Worm (Caenorhabditis elegans) whole organism, L4 larva: Measurements from ENCODE around the gene flor-1.

Source experiments
- D1046.2 ChIP-seq: fragments of 200-800 bp; sonication (Bioruptor generic); IDR thresholded peaks from 2 replicates; pipeline ENCODE4 v1.3.6; 2022; ENCODE audit warnings: missing genetic modification characterization, missing compliant biosample characterization
- F37D6.2 ChIP-seq: sonication (generic microtip); optimal IDR thresholded peaks from 2 replicates; lab custom pipeline; 2016; ENCODE audit warnings: mild to moderate bottlenecking, missing genetic modification characterization, missing compliant biosample characterization
- F49E8.2 ChIP-seq: sonication (generic microtip); optimal IDR thresholded peaks from 2 replicates; lab custom pipeline; 2016; ENCODE audit warnings: missing compliant biosample characterization, mild to moderate bottlenecking, missing genetic modification characterization, borderline replicate concordance
- Y48G9A.11 ChIP-seq: fragments of 200-800 bp; sonication (Bioruptor generic); IDR thresholded peaks from 2 replicates; pipeline ENCODE4 v1.3.6; 2022; ENCODE audit warnings: missing genetic modification reagents, missing genetic modification characterization, missing compliant biosample characterization
- Y75B8A.6 ChIP-seq: fragments of 200-800 bp; sonication (Bioruptor generic); IDR thresholded peaks from 2 replicates; pipeline ENCODE4 v1.3.6; 2022; ENCODE audit warnings: missing genetic modification reagents, missing genetic modification characterization, missing compliant biosample characterization
- ZK337.2 ChIP-seq: fragments of 200-800 bp; sonication (Bioruptor generic); IDR thresholded peaks from 2 replicates; pipeline ENCODE4 v1.3.6; 2022; ENCODE audit warnings: missing genetic modification reagents, missing genetic modification characterization, missing compliant biosample characterization
- aha-1 ChIP-seq: fragments of 150-350 bp; peaks from one replicate; lab custom pipeline; 2014; ENCODE audit warnings: missing biosample characterization, missing genetic modification characterization
- aly-2 ChIP-seq: sonication (generic microtip); optimal IDR thresholded peaks from 2 replicates; lab custom pipeline; 2018; ENCODE audit warnings: missing biosample characterization, missing genetic modification characterization
- attf-4 ChIP-seq: sonication (generic microtip); optimal IDR thresholded peaks from 3 replicates; lab custom pipeline; 2017; ENCODE audit warnings: missing biosample characterization, missing genetic modification characterization
- ceh-28 ChIP-seq: fragments of 150-350 bp; optimal IDR thresholded peaks from 2 replicates; lab custom pipeline; 2014; ENCODE audit warnings: missing biosample characterization, missing genetic modification reagents, missing genetic modification characterization
- ceh-62 ChIP-seq: sonication (generic microtip); optimal IDR thresholded peaks from 2 replicates; lab custom pipeline; 2017; ENCODE audit warnings: missing biosample characterization, missing genetic modification characterization
- cey-2 ChIP-seq: sonication (generic microtip); optimal IDR thresholded peaks from 3 replicates; lab custom pipeline; 2017; ENCODE audit warnings: missing genetic modification characterization, mild to moderate bottlenecking, missing compliant biosample characterization, antibody characterized with exemption, borderline replicate concordance; ENCODE audit not compliant: insufficient read depth
- ctbp-1 ChIP-seq: fragments of 200-800 bp; sonication (Bioruptor generic); IDR thresholded peaks from 2 replicates; pipeline ENCODE4 v1.3.6; 2022; ENCODE audit warnings: missing genetic modification reagents, missing genetic modification characterization, missing compliant biosample characterization
- daf-19 ChIP-seq: fragments of 200-800 bp; sonication (Bioruptor generic); conservative IDR thresholded peaks from 2 replicates; pipeline ENCODE4 v1.3.6; 2022; ENCODE audit warnings: missing genetic modification characterization, missing compliant biosample characterization
- daf-8 ChIP-seq: fragments of 200-800 bp; sonication (Bioruptor generic); IDR thresholded peaks from 2 replicates; pipeline ENCODE4 v1.3.6; 2022; ENCODE audit warnings: missing genetic modification characterization, missing compliant biosample characterization
- dmd-8 ChIP-seq: fragments of 200-800 bp; sonication (Bioruptor generic); IDR thresholded peaks from 2 replicates; pipeline ENCODE4 v1.3.6; 2022; ENCODE audit warnings: missing genetic modification characterization, missing compliant biosample characterization
- dmd-9 ChIP-seq: fragments of 200-800 bp; sonication (Bioruptor generic); IDR thresholded peaks from 2 replicates; pipeline ENCODE4 v1.3.6; 2022; ENCODE audit warnings: missing genetic modification reagents, missing genetic modification characterization, missing compliant biosample characterization
- duxl-1 ChIP-seq: sonication (generic microtip); optimal IDR thresholded peaks from 2 replicates; lab custom pipeline; 2016; ENCODE audit warnings: mild to moderate bottlenecking, missing genetic modification characterization, moderate library complexity, missing compliant biosample characterization; ENCODE audit not compliant: poor library complexity
- dve-1 ChIP-seq: sonication (generic microtip); optimal IDR thresholded peaks from 2 replicates; lab custom pipeline; 2017; ENCODE audit warnings: antibody characterized with exemption, mild to moderate bottlenecking, missing genetic modification characterization, missing compliant biosample characterization; ENCODE audit not compliant: insufficient read depth
- hlh-11 ChIP-seq: fragments of 200-800 bp; sonication (Bioruptor generic); optimal IDR thresholded peaks from 2 replicates; lab custom pipeline; 2018; ENCODE audit warnings: mild to moderate bottlenecking, missing genetic modification characterization, missing compliant biosample characterization
- jun-1 ChIP-seq: fragments of 150-350 bp; optimal IDR thresholded peaks from 2 replicates; lab custom pipeline; 2014; ENCODE audit warnings: missing biosample characterization, missing genetic modification reagents, missing genetic modification characterization
- lin-13 ChIP-seq: fragments of 150-350 bp; optimal IDR thresholded peaks from 2 replicates; lab custom pipeline; 2014; ENCODE audit warnings: missing biosample characterization, missing genetic modification reagents, missing genetic modification characterization
- lin-15B ChIP-seq: fragments of 150-350 bp; sonication (generic microtip); optimal IDR thresholded peaks from 3 replicates; lab custom pipeline; 2014; ENCODE audit warnings: missing biosample characterization, missing genetic modification characterization
- lin-29 ChIP-seq: fragments of 200-800 bp; sonication (Bioruptor generic); IDR thresholded peaks from 2 replicates; pipeline ENCODE4 v1.3.6; 2022; ENCODE audit warnings: missing genetic modification reagents, missing genetic modification characterization, missing compliant biosample characterization
- lin-38 ChIP-seq: fragments of 200-800 bp; sonication (Bioruptor generic); IDR thresholded peaks from 2 replicates; pipeline ENCODE4 v1.3.6; 2022; ENCODE audit warnings: missing genetic modification reagents, missing genetic modification characterization, missing compliant biosample characterization
- lsy-2 ChIP-seq, 2 experiments: fragments of 150-350 bp in 1 of 2; sonication (generic microtip) in 1 of 2; optimal IDR thresholded peaks; 2 replicates each; lab custom pipeline; 2014 to 2017; ENCODE audit warnings: missing biosample characterization in 2 of 2, missing genetic modification characterization in 2 of 2
- mdl-1 ChIP-seq, 2 experiments: fragments of 150-350 bp in 1 of 2; sonication (generic microtip) in 1 of 2; optimal IDR thresholded peaks; 2 replicates each; lab custom pipeline; 2014 to 2017; ENCODE audit warnings: missing biosample characterization in 2 of 2, missing genetic modification characterization in 2 of 2
- mdt-29 ChIP-seq: fragments of 200-800 bp; sonication (Bioruptor generic); IDR thresholded peaks from 2 replicates; pipeline ENCODE4 v1.3.6; 2022; ENCODE audit warnings: missing genetic modification reagents, missing genetic modification characterization, missing compliant biosample characterization
- mep-1 ChIP-seq: fragments of 150-350 bp; sonication (generic microtip); optimal IDR thresholded peaks from 3 replicates; lab custom pipeline; 2014; ENCODE audit warnings: missing biosample characterization, missing genetic modification characterization
- mes-2 ChIP-seq: sonication (generic microtip); optimal IDR thresholded peaks from 2 replicates; lab custom pipeline; 2016; ENCODE audit warnings: missing genotype, mild to moderate bottlenecking, missing genetic modification characterization, missing compliant biosample characterization; ENCODE audit not compliant: poor library complexity, severe bottlenecking
- mxl-2 ChIP-seq: fragments of 200-800 bp; sonication (Bioruptor generic); conservative IDR thresholded peaks from 2 replicates; pipeline ENCODE4 v1.3.6; 2022; ENCODE audit warnings: missing genetic modification reagents, missing genetic modification characterization, missing compliant biosample characterization
- nhr-10 ChIP-seq: fragments of 150-350 bp; optimal IDR thresholded peaks from 2 replicates; lab custom pipeline; 2014; ENCODE audit warnings: missing biosample characterization, missing genetic modification characterization
- nhr-102 ChIP-seq: sonication (generic microtip); optimal IDR thresholded peaks from 2 replicates; lab custom pipeline; 2016; ENCODE audit warnings: mild to moderate bottlenecking, missing genetic modification characterization, moderate library complexity, missing compliant biosample characterization
- nhr-11 ChIP-seq: fragments of 150-350 bp; optimal IDR thresholded peaks from 2 replicates; lab custom pipeline; 2014; ENCODE audit warnings: missing biosample characterization, missing genetic modification characterization
- nhr-111 ChIP-seq: fragments of 200-800 bp; sonication (Bioruptor generic); optimal IDR thresholded peaks from 2 replicates; lab custom pipeline; 2018; ENCODE audit warnings: mild to moderate bottlenecking, missing genetic modification characterization, missing compliant biosample characterization
- nhr-237 ChIP-seq: sonication (generic microtip); optimal IDR thresholded peaks from 2 replicates; lab custom pipeline; 2017; ENCODE audit warnings: missing biosample characterization, missing genetic modification characterization
- nhr-25 ChIP-seq: sonication (generic microtip); optimal IDR thresholded peaks from 2 replicates; lab custom pipeline; 2017; ENCODE audit warnings: missing genetic modification characterization, mild to moderate bottlenecking, missing compliant biosample characterization, antibody characterized with exemption, moderate library complexity, borderline replicate concordance; ENCODE audit not compliant: insufficient read depth
- nhr-28 ChIP-seq: fragments of 150-350 bp; optimal IDR thresholded peaks from 2 replicates; lab custom pipeline; 2014; ENCODE audit warnings: missing biosample characterization, missing genetic modification characterization
- nhr-48 ChIP-seq: sonication (generic microtip); optimal IDR thresholded peaks from 2 replicates; lab custom pipeline; 2016; ENCODE audit warnings: mild to moderate bottlenecking, missing genetic modification characterization, missing compliant biosample characterization
- pha-4 ChIP-seq, 2 experiments: fragments of 150-350 bp in 1 of 2; fragments of 200-800 bp in 1 of 2; sonication (Bioruptor generic) in 1 of 2; IDR thresholded peaks in 1 of 2; optimal IDR thresholded peaks in 1 of 2; 2 replicates each; pipeline versions ENCODE4 v1.3.6 to Lab custom; 2014 to 2022; ENCODE audit warnings: missing genetic modification characterization in 2 of 2, missing genetic modification reagents in 2 of 2, missing biosample characterization in 1 of 2, missing compliant biosample characterization in 1 of 2
- pqm-1 ChIP-seq: sonication (generic microtip); optimal IDR thresholded peaks from 2 replicates; lab custom pipeline; 2017; ENCODE audit warnings: missing biosample characterization, missing genetic modification characterization
- rbr-2 ChIP-seq: sonication (generic microtip); optimal IDR thresholded peaks from 2 replicates; lab custom pipeline; 2016; ENCODE audit warnings: missing genotype, missing genetic modification characterization, missing compliant biosample characterization
- skn-1 ChIP-seq: fragments of 150-350 bp; optimal IDR thresholded peaks from 2 replicates; lab custom pipeline; 2014; ENCODE audit warnings: missing biosample characterization, missing genetic modification characterization
- snpc-1.2 ChIP-seq: fragments of 200-800 bp; sonication (Bioruptor generic); IDR thresholded peaks from 2 replicates; pipeline ENCODE4 v1.3.6; 2022; ENCODE audit warnings: missing genetic modification reagents, missing genetic modification characterization, missing compliant biosample characterization
- unc-39 ChIP-seq: sonication (generic microtip); optimal IDR thresholded peaks from 2 replicates; lab custom pipeline; 2017; ENCODE audit warnings: missing biosample characterization, missing genetic modification characterization
- unc-62 ChIP-seq, 3 experiments: fragments of 150-350 bp in 1 of 3; sonication (generic microtip); optimal IDR thresholded peaks in 2 of 3; peaks in 1 of 3; 1 replicate in 1 of 3; 2 replicates in 2 of 3; lab custom pipeline; 2014 to 2017; ENCODE audit warnings: missing biosample characterization in 3 of 3, missing genetic modification characterization in 3 of 3, missing genetic modification reagents in 3 of 3, missing genotype in 1 of 3
- vab-7 ChIP-seq: fragments of 200-800 bp; sonication (Bioruptor generic); IDR thresholded peaks from 2 replicates; pipeline ENCODE4 v1.3.6; 2022; ENCODE audit warnings: missing genetic modification reagents, missing genetic modification characterization, missing compliant biosample characterization
- ztf-7 ChIP-seq: fragments of 150-350 bp; optimal IDR thresholded peaks from 2 replicates; lab custom pipeline; 2014; ENCODE audit warnings: missing biosample characterization, missing genetic modification characterization

Gene flor-1

DNA sequence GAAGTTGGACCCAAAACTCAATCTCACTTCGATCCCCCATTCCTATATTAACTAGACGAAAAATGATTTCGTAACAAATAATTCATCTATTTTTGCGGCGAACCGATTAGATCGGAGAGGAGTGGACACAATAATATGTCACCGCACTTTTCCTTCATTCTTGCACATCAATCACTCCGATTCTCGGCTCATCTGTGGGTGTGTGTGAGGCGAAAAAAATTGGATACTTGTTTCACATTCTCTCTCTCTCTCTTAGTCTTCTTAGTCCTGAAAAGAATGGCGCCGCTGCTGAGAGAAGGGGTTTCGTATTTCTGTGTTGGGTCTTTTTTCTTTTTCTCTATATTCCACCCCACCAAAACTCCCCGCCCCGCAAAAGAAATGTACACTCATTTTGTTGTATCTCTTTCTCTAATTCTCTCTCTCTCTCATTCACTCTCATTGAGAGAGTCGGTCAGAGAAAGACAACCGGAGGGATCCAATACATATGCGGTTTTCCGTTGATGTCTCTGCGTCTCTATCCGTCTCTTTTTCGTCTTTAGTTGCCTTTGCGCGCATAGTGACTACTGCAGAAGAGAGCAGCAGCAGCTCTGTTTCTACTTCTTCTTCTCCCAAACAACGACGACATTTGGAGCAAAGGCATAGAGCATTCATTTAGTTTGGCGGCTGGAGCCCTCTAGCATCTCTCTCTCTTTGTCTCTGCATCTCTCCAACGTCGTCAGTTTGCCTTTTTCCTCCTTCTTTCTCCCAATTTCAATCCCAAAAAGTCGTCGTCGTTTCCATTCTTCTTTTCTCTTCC is 48.2 kb downstream of the flor-1 start, which contains the start of gene unc-76 (continued):
- TF ChIP-seq lin-29: no peak
- TF ChIP-seq nhr-102 (tag; lab: Kevin White, UChicago): no peak
- no peak for TF ChIP-seq mxl-2
- TF ChIP-seq cey-2 (tag; lab: Kevin White, UChicago): no peak
- no peak for TF ChIP-seq nhr-25 (tag; lab: Kevin White, UChicago)
- TF ChIP-seq mes-2 (tag; lab: Kevin White, UChicago): peak; percentile 48
- peak; percentile 92 for TF ChIP-seq rbr-2 (tag; lab: Kevin White, UChicago)
- no peak for TF ChIP-seq nhr-48 (tag; lab: Kevin White, UChicago)
- peak; percentile 90 for TF ChIP-seq mep-1 (tag; lab: Kevin White, UChicago)
- no peak for TF ChIP-seq F49E8.2 (tag; lab: Kevin White, UChicago)
- peak; percentile 2 to 31 for TF ChIP-seq mdl-1 (tag; optimal IDR thresholded peaks at IDR 0.05; lab: Kevin White, UChicago)
- TF ChIP-seq hlh-11 (tag; lab: Kevin White, UChicago): peak; percentile 68
- no peak for TF ChIP-seq ceh-62 (tag; lab: Kevin White, UChicago)
- TF ChIP-seq mdt-29 (GFP tag; lab: Robert Waterston, UW): no peak
- TF ChIP-seq snpc-1.2: no peak
- TF ChIP-seq aha-1 (tag; lab: Kevin White, UChicago): peak; percentile 95
- TF ChIP-seq attf-4 (tag; lab: Kevin White, UChicago): no peak
- TF ChIP-seq pha-4 (GFP tag; IDR thresholded peaks at IDR 0.05; lab: Robert Waterston, UW): peak; percentile 23; the same call in 1 of the 2 replicates
- peak; percentile 20 for TF ChIP-seq pha-4 (tag; optimal IDR thresholded peaks at IDR 0.05; lab: Kevin White, UChicago)
- no peak for TF ChIP-seq dmd-9 (GFP tag; lab: Robert Waterston, UW)
- no peak for TF ChIP-seq nhr-111 (GFP tag; lab: Kevin White, UChicago)
- TF ChIP-seq jun-1: no peak
- TF ChIP-seq nhr-237 (tag; lab: Kevin White, UChicago): no peak
- TF ChIP-seq lin-13: peak; percentile 55
- no peak for TF ChIP-seq pqm-1
- peak; percentile 72 for TF ChIP-seq dve-1 (tag; lab: Kevin White, UChicago)
- TF ChIP-seq duxl-1 (tag; lab: Kevin White, UChicago): no peak
- peak; percentile 42 to 76 for TF ChIP-seq lsy-2 (tag; optimal IDR thresholded peaks at IDR 0.05; lab: Kevin White, UChicago)
- no peak for TF ChIP-seq ztf-7
- no peak for TF ChIP-seq nhr-10
- no peak for TF ChIP-seq ceh-28
- no peak for TF ChIP-seq dmd-8 (GFP tag; lab: Robert Waterston, UW)
- TF ChIP-seq Y75B8A.6 (GFP tag; lab: Robert Waterston, UW): no peak
- no peak for TF ChIP-seq vab-7 (GFP tag; lab: Robert Waterston, UW)
- no peak for TF ChIP-seq lin-15B (tag; lab: Kevin White, UChicago)
- TF ChIP-seq nhr-28 (tag; lab: Kevin White, UChicago): peak; percentile 55
- peak in 1 of 2 experiments; percentile 98 for TF ChIP-seq unc-62 (GFP tag; optimal IDR thresholded peaks at IDR 0.05 in 1 of 2; lab: Kevin White, UChicago)
- TF ChIP-seq unc-62 (tag; optimal IDR thresholded peaks at IDR 0.05; lab: Kevin White, UChicago): no peak
- no peak for TF ChIP-seq unc-39 (tag; lab: Kevin White, UChicago)
- TF ChIP-seq skn-1 (tag; lab: Kevin White, UChicago): no peak
- no peak for TF ChIP-seq daf-19
- TF ChIP-seq Y48G9A.11 (GFP tag; lab: Robert Waterston, UW): no peak
- peak; percentile 72 for TF ChIP-seq ctbp-1 (GFP tag; lab: Robert Waterston, UW)
- TF ChIP-seq D1046.2 (GFP tag; lab: Robert Waterston, UW): no peak
- no peak for TF ChIP-seq aly-2 (tag; lab: Kevin White, UChicago)
- TF ChIP-seq daf-8: no peak
- TF ChIP-seq nhr-11 (tag; lab: Kevin White, UChicago): peak; percentile 72
- peak; percentile 21; the same call in 1 of the 2 replicates for TF ChIP-seq lin-38 (GFP tag; lab: Robert Waterston, UW)
- TF ChIP-seq F37D6.2 (tag; lab: Kevin White, UChicago): peak; percentile 78
- no peak for TF ChIP-seq ZK337.2
